Worm (Caenorhabditis elegans) whole organism, young adult: ENCODE data around the gene F44E5.1.
A peak's percentile ranks its signal among the peaks of the same experiment; 100 is the strongest.

Source experiments
- B0035.1 ChIP-seq: sonication (generic microtip); optimal IDR thresholded peaks from 2 replicates; lab custom pipeline; 2016; ENCODE audit warnings: missing genetic modification characterization, mild to moderate bottlenecking, missing compliant biosample characterization, missing genotype, missing genetic modification reagents
- B0336.3 ChIP-seq: fragments of 200-800 bp; sonication (Bioruptor generic); IDR thresholded peaks from 2 replicates; pipeline ENCODE4 v1.3.6; 2022; ENCODE audit warnings: missing genetic modification characterization, missing compliant biosample characterization
- C06A6.2 ChIP-seq: fragments of 200-800 bp; sonication (Bioruptor generic); conservative IDR thresholded peaks from 2 replicates; pipeline ENCODE4 v1.3.6; 2022; ENCODE audit warnings: missing genetic modification characterization, missing compliant biosample characterization
- C17E4.6 ChIP-seq: fragments of 200-800 bp; sonication (Bioruptor generic); IDR thresholded peaks from 2 replicates; pipeline ENCODE4 v1.3.6; 2022; ENCODE audit warnings: missing genetic modification reagents, missing genetic modification characterization, missing compliant biosample characterization
- F10E7.11 ChIP-seq: sonication (generic microtip); optimal IDR thresholded peaks from 2 replicates; lab custom pipeline; 2017; ENCODE audit warnings: mild to moderate bottlenecking, missing genetic modification characterization, moderate library complexity, missing compliant biosample characterization
- F23B12.7 ChIP-seq: sonication (generic microtip); optimal IDR thresholded peaks from 2 replicates; lab custom pipeline; 2017; ENCODE audit warnings: missing genetic modification characterization, mild to moderate bottlenecking, missing compliant biosample characterization, antibody characterized with exemption, moderate library complexity; ENCODE audit not compliant: insufficient read depth
- F39B2.1 ChIP-seq: fragments of 200-800 bp; sonication (Bioruptor generic); IDR thresholded peaks from 2 replicates; pipeline ENCODE4 v1.3.6; 2022; ENCODE audit warnings: missing genetic modification reagents, missing genetic modification characterization, missing compliant biosample characterization
- F49E8.2 ChIP-seq: sonication (generic microtip); optimal IDR thresholded peaks from 3 replicates; lab custom pipeline; 2017; ENCODE audit warnings: missing genetic modification characterization, mild to moderate bottlenecking, missing compliant biosample characterization, antibody characterized with exemption, moderate library complexity; ENCODE audit not compliant: insufficient read depth
- F52B5.7 ChIP-seq: sonication (generic microtip); optimal IDR thresholded peaks from 2 replicates; lab custom pipeline; 2016; ENCODE audit warnings: mild to moderate bottlenecking, missing genetic modification characterization, missing compliant biosample characterization
- F57A8.1 ChIP-seq: fragments of 200-800 bp; sonication (Bioruptor generic); optimal IDR thresholded peaks from 2 replicates; lab custom pipeline; 2018; ENCODE audit warnings: mild to moderate bottlenecking, missing genetic modification characterization, moderate library complexity, missing compliant biosample characterization
- F57C9.4 ChIP-seq: sonication (generic microtip); optimal IDR thresholded peaks from 2 replicates; lab custom pipeline; 2017; ENCODE audit warnings: mild to moderate bottlenecking, missing genetic modification characterization, missing compliant biosample characterization
- K11D2.4 ChIP-seq: fragments of 200-800 bp; sonication (Bioruptor generic); IDR thresholded peaks from 2 replicates; pipeline ENCODE4 v1.3.6; 2022; ENCODE audit warnings: missing genetic modification reagents, missing genetic modification characterization, missing compliant biosample characterization
- K12H6.12 ChIP-seq: fragments of 200-800 bp; sonication (Bioruptor generic); optimal IDR thresholded peaks from 2 replicates; lab custom pipeline; 2018; ENCODE audit warnings: mild to moderate bottlenecking, missing genetic modification characterization, missing compliant biosample characterization
- T07F8.4 ChIP-seq: sonication (generic microtip); optimal IDR thresholded peaks from 2 replicates; lab custom pipeline; 2016; ENCODE audit warnings: mild to moderate bottlenecking, missing genetic modification characterization, moderate library complexity, missing compliant biosample characterization
- Y67H2A.10 ChIP-seq: fragments of 200-800 bp; sonication (Bioruptor generic); conservative IDR thresholded peaks from 2 replicates; pipeline ENCODE4 v1.3.6; 2022; ENCODE audit warnings: missing genetic modification reagents, missing genetic modification characterization, missing compliant biosample characterization
- Y79H2A.3 ChIP-seq: fragments of 200-800 bp; sonication (Bioruptor generic); conservative IDR thresholded peaks from 2 replicates; pipeline ENCODE4 v1.3.6; 2022; ENCODE audit warnings: missing genetic modification reagents, missing genetic modification characterization, missing compliant biosample characterization
- ZK185.1 ChIP-seq: sonication (generic microtip); optimal IDR thresholded peaks from 2 replicates; lab custom pipeline; 2016; ENCODE audit warnings: mild to moderate bottlenecking, missing genetic modification characterization, missing compliant biosample characterization; ENCODE audit not compliant: poor library complexity, severe bottlenecking
- ama-1 ChIP-seq, 3 experiments: fragments of 150-350 bp in 1 of 3; sonication (generic microtip) in 2 of 3; optimal IDR thresholded peaks; 2 replicates each; lab custom pipeline; 2014 to 2018; ENCODE audit warnings: missing biosample characterization in 2 of 3, missing genetic modification characterization in 2 of 3, missing genetic modification reagents in 2 of 3
- atf-7 ChIP-seq: sonication (generic microtip); optimal IDR thresholded peaks from 2 replicates; lab custom pipeline; 2017; ENCODE audit warnings: mild to moderate bottlenecking, missing genetic modification characterization, missing compliant biosample characterization
- cebp-1 ChIP-seq, 2 experiments: fragments of 200-800 bp in 1 of 2; sonication (Bioruptor generic) in 1 of 2; sonication (generic microtip) in 1 of 2; IDR thresholded peaks in 1 of 2; optimal IDR thresholded peaks in 1 of 2; 2 replicates each; pipeline versions ENCODE4 v1.3.6 to Lab custom; 2017 to 2022; ENCODE audit warnings: missing compliant biosample characterization in 2 of 2, missing genetic modification characterization in 2 of 2, mild to moderate bottlenecking in 1 of 2, missing genetic modification reagents in 1 of 2, moderate library complexity in 1 of 2
- ceh-100 ChIP-seq: fragments of 200-800 bp; sonication (Bioruptor generic); IDR thresholded peaks from 2 replicates; pipeline ENCODE4 v1.3.6; 2022; ENCODE audit warnings: missing genetic modification reagents, missing genetic modification characterization, missing compliant biosample characterization
- ceh-27 ChIP-seq: fragments of 200-800 bp; sonication (Bioruptor generic); optimal IDR thresholded peaks from 2 replicates; lab custom pipeline; 2018; ENCODE audit warnings: mild to moderate bottlenecking, missing genetic modification characterization, moderate library complexity, missing compliant biosample characterization
- chd-7 ChIP-seq: sonication (generic microtip); optimal IDR thresholded peaks from 2 replicates; lab custom pipeline; 2016; ENCODE audit warnings: mild to moderate bottlenecking, missing genetic modification characterization, moderate library complexity, missing compliant biosample characterization
- dox-1 ChIP-seq: fragments of 200-800 bp; sonication (Bioruptor generic); IDR thresholded peaks from 2 replicates; pipeline ENCODE4 v1.3.6; 2022; ENCODE audit warnings: missing genetic modification reagents, missing genetic modification characterization, missing compliant biosample characterization
- efl-1 ChIP-seq: fragments of 150-350 bp; optimal IDR thresholded peaks from 2 replicates; lab custom pipeline; 2014; ENCODE audit warnings: missing biosample characterization, missing genetic modification reagents, missing genetic modification characterization
- egl-44 ChIP-seq: fragments of 200-800 bp; sonication (Bioruptor generic); IDR thresholded peaks from 2 replicates; pipeline ENCODE4 v1.3.6; 2022; ENCODE audit warnings: missing genetic modification reagents, missing genetic modification characterization, missing compliant biosample characterization
- egrh-3 ChIP-seq: fragments of 200-800 bp; sonication (Bioruptor generic); IDR thresholded peaks from 2 replicates; pipeline ENCODE4 v1.3.6; 2022; ENCODE audit warnings: missing genetic modification reagents, missing genetic modification characterization, missing compliant biosample characterization
- ekl-4 ChIP-seq: fragments of 200-800 bp; sonication (Bioruptor generic); IDR thresholded peaks from 2 replicates; pipeline ENCODE4 v1.3.6; 2022; ENCODE audit warnings: missing genetic modification reagents, missing genetic modification characterization, missing compliant biosample characterization
- hlh-26 ChIP-seq: fragments of 200-800 bp; sonication (Bioruptor generic); conservative IDR thresholded peaks from 2 replicates; pipeline ENCODE4 v1.3.6; 2022; ENCODE audit warnings: missing genetic modification reagents, missing genetic modification characterization, missing compliant biosample characterization
- hsf-1 ChIP-seq: fragments of 200-800 bp; sonication (Bioruptor generic); IDR thresholded peaks from 2 replicates; pipeline ENCODE4 v1.3.6; 2022; ENCODE audit warnings: missing genetic modification reagents, missing genetic modification characterization, missing compliant biosample characterization
- lin-26 ChIP-seq: fragments of 200-800 bp; sonication (Bioruptor generic); IDR thresholded peaks from 2 replicates; pipeline ENCODE4 v1.3.6; 2022; ENCODE audit warnings: missing genetic modification reagents, missing genetic modification characterization, missing compliant biosample characterization
- lin-35 ChIP-seq, 3 experiments: fragments of 150-350 bp in 2 of 3; sonication (generic microtip) in 1 of 3; optimal IDR thresholded peaks; 2 replicates each; lab custom pipeline; 2014 to 2018; ENCODE audit warnings: missing biosample characterization in 3 of 3, missing genetic modification characterization in 3 of 3, missing genetic modification reagents in 3 of 3
- lin-40 ChIP-seq: sonication (generic microtip); optimal IDR thresholded peaks from 2 replicates; lab custom pipeline; 2016; ENCODE audit warnings: missing genetic modification characterization, mild to moderate bottlenecking, missing compliant biosample characterization, missing genotype, missing genetic modification reagents
- lsy-27 ChIP-seq: sonication (generic microtip); optimal IDR thresholded peaks from 2 replicates; lab custom pipeline; 2017; ENCODE audit warnings: missing genetic modification characterization, mild to moderate bottlenecking, missing compliant biosample characterization, antibody characterized with exemption, missing genotype, borderline replicate concordance; ENCODE audit not compliant: insufficient read depth
- mes-4 ChIP-seq: sonication (generic microtip); optimal IDR thresholded peaks from 2 replicates; lab custom pipeline; 2016; ENCODE audit warnings: missing genotype, missing genetic modification characterization, missing compliant biosample characterization
- nfya-2 ChIP-seq: fragments of 200-800 bp; sonication (Bioruptor generic); IDR thresholded peaks from 2 replicates; pipeline ENCODE4 v1.3.6; 2022; ENCODE audit warnings: missing genetic modification reagents, missing genetic modification characterization, missing compliant biosample characterization
- nfyb-1 ChIP-seq: fragments of 200-800 bp; sonication (Bioruptor generic); IDR thresholded peaks from 2 replicates; pipeline ENCODE4 v1.3.6; 2022; ENCODE audit warnings: missing genetic modification reagents, missing genetic modification characterization, missing compliant biosample characterization
- nhr-80 ChIP-seq: sonication (generic microtip); optimal IDR thresholded peaks from 2 replicates; lab custom pipeline; 2016; ENCODE audit warnings: missing genetic modification characterization, missing compliant biosample characterization
- pbrm-1 ChIP-seq: fragments of 200-800 bp; sonication (Bioruptor generic); IDR thresholded peaks from 2 replicates; pipeline ENCODE4 v1.3.6; 2022; ENCODE audit warnings: missing genetic modification reagents, missing genetic modification characterization, missing compliant biosample characterization
- rcor-1 ChIP-seq: fragments of 200-800 bp; sonication (Bioruptor generic); IDR thresholded peaks from 2 replicates; pipeline ENCODE4 v1.3.6; 2022; ENCODE audit warnings: missing genetic modification reagents, missing genetic modification characterization, missing compliant biosample characterization
- rec-8 ChIP-seq, 2 experiments: sonication (generic microtip); optimal IDR thresholded peaks; 2 replicates each; lab custom pipeline; 2016; ENCODE audit warnings: mild to moderate bottlenecking in 2 of 2, missing genetic modification characterization in 2 of 2, missing genetic modification reagents in 2 of 2, missing genotype in 2 of 2, missing biosample characterization in 1 of 2, missing compliant biosample characterization in 1 of 2, moderate library complexity in 1 of 2
- repo-1 ChIP-seq: sonication (generic microtip); optimal IDR thresholded peaks from 2 replicates; lab custom pipeline; 2017; ENCODE audit warnings: mild to moderate bottlenecking, missing genetic modification characterization, missing compliant biosample characterization
- snpc-3.4 ChIP-seq: sonication (generic microtip); optimal IDR thresholded peaks from 2 replicates; lab custom pipeline; 2017; ENCODE audit warnings: missing genetic modification characterization, mild to moderate bottlenecking, missing compliant biosample characterization, antibody characterized with exemption, moderate library complexity, missing genotype, missing genetic modification reagents
- tbx-9 ChIP-seq: sonication (generic microtip); optimal IDR thresholded peaks from 2 replicates; lab custom pipeline; 2016; ENCODE audit warnings: borderline replicate concordance, missing genetic modification characterization, inconsistent platforms, missing compliant biosample characterization
- zfh-2 ChIP-seq: fragments of 200-800 bp; sonication (Bioruptor generic); conservative IDR thresholded peaks from 2 replicates; pipeline ENCODE4 v1.3.6; 2022; ENCODE audit warnings: missing genetic modification reagents, missing genetic modification characterization, missing compliant biosample characterization
- ztf-25 ChIP-seq: fragments of 200-800 bp; sonication (Bioruptor generic); IDR thresholded peaks from 2 replicates; pipeline ENCODE4 v1.3.6; 2022; ENCODE audit warnings: missing genetic modification reagents, missing genetic modification characterization, missing compliant biosample characterization

The F44E5.1 gene

ce11 chrII:11746782-11747288, 27.5 kb downstream of the F44E5.1 start (continued):
- TF ChIP-seq cebp-1 (GFP tag; IDR thresholded peaks at IDR 0.05; lab: Robert Waterston, UW) (no peak), cebp-1 (tag; optimal IDR thresholded peaks at IDR 0.05; lab: Kevin White, UChicago) (peak; percentile 69), ceh-100 (GFP tag; lab: Robert Waterston, UW) (peak; percentile 36; the same call in 1 of the 2 replicates), F57C9.4 (tag; lab: Kevin White, UChicago) (peak; percentile 30), F57A8.1 (GFP tag; lab: Kevin White, UChicago) (no peak), lin-26 (GFP tag; lab: Robert Waterston, UW) (0 out of 2 replicates have a peak, but pooled peaks have one; percentile 44), tbx-9 (tag; lab: Kevin White, UChicago) (no peak), F23B12.7 (no peak), Y79H2A.3 (GFP tag; lab: Robert Waterston, UW) (no peak; the same call in 1 of the 2 replicates), nfya-2 (GFP tag; lab: Robert Waterston, UW) (no peak), ZK185.1 (peak; percentile 48), K11D2.4 (0 out of 2 replicates have a peak, but pooled peaks have one; percentile 37), dox-1 (peak; percentile 37; the same call in 1 of the 2 replicates), nfyb-1 (GFP tag; lab: Robert Waterston, UW) (0 out of 2 replicates have a peak, but pooled peaks have one; percentile 24), C06A6.2 (0 out of 2 replicates have a peak, but pooled peaks have one; percentile 16), lin-40 (tag; lab: Kevin White, UChicago) (peak; percentile 66), T07F8.4 (tag; lab: Kevin White, UChicago) (peak; percentile 10), ceh-27 (GFP tag; lab: Kevin White, UChicago) (peak; percentile 8), F10E7.11 (tag; lab: Kevin White, UChicago) (peak; percentile 35), Y67H2A.10 (no peak), B0336.3 (GFP tag; lab: Robert Waterston, UW) (peak; percentile 56; the same call in 1 of the 2 replicates), hsf-1 (GFP tag; lab: Robert Waterston, UW) (no peak), lin-35 (GFP tag; optimal IDR thresholded peaks at IDR 0.05; lab: Kevin White, UChicago) (peak in 1 of 3 experiments; percentile 41), F39B2.1 (GFP tag; lab: Robert Waterston, UW) (no peak), F52B5.7 (tag; lab: Kevin White, UChicago) (peak; percentile 60), rcor-1 (GFP tag; lab: Robert Waterston, UW) (0 out of 2 replicates have a peak, but pooled peaks have one; percentile 35), hlh-26 (GFP tag; lab: Robert Waterston, UW) (no peak), atf-7 (peak; percentile 45), pbrm-1 (GFP tag; lab: Robert Waterston, UW) (peak; percentile 51; the same call in 1 of the 2 replicates), ama-1 (optimal IDR thresholded peaks at IDR 0.05; lab: Kevin White, UChicago) (no peak), ama-1 (GFP tag; optimal IDR thresholded peaks at IDR 0.05; lab: Kevin White, UChicago) (no peak), K12H6.12 (peak; percentile 78), B0035.1 (tag; lab: Kevin White, UChicago) (peak; percentile 54), snpc-3.4 (tag; lab: Kevin White, UChicago) (no peak), chd-7 (tag; lab: Kevin White, UChicago) (peak; percentile 40), egrh-3 (GFP tag; lab: Robert Waterston, UW) (peak; percentile 94)

ce11 chrII:11742320-11742719, 32.0 kb downstream of the F44E5.1 start:
- TF ChIP-seq repo-1 (tag; lab: Kevin White, UChicago): peak; percentile 11
- TF ChIP-seq lsy-27 (tag; lab: Kevin White, UChicago): no peak
- no peak for TF ChIP-seq efl-1
- TF ChIP-seq F49E8.2 (tag; lab: Kevin White, UChicago): no peak
- TF ChIP-seq nfyb-1 (GFP tag; lab: Robert Waterston, UW): no peak
- TF ChIP-seq rec-8 (tag; optimal IDR thresholded peaks at IDR 0.05; lab: Kevin White, UChicago): peak in 1 of 2 experiments; percentile 26
- TF ChIP-seq rcor-1 (GFP tag; lab: Robert Waterston, UW): no peak
- no peak for TF ChIP-seq mes-4 (tag; lab: Kevin White, UChicago)
- TF ChIP-seq egl-44 (GFP tag; lab: Robert Waterston, UW): no peak
- 0 out of 2 replicates have a peak, but pooled peaks have one; percentile 23 for TF ChIP-seq zfh-2 (GFP tag; lab: Robert Waterston, UW)
- TF ChIP-seq C17E4.6: 0 out of 2 replicates have a peak, but pooled peaks have one; percentile 15
- no peak for TF ChIP-seq ztf-25 (GFP tag; lab: Robert Waterston, UW)
- 0 out of 2 replicates have a peak, but pooled peaks have one; percentile 7 for TF ChIP-seq ekl-4 (GFP tag; lab: Robert Waterston, UW)
- TF ChIP-seq nhr-80 (tag; lab: Kevin White, UChicago): no peak
